Worm (Caenorhabditis elegans) whole organism, L1 larva: Measurements from ENCODE around the gene unc-47.
A peak's percentile ranks its signal among the peaks of the same experiment; 100 is the strongest.

Experiments used
- C04F5.9 ChIP-seq: sonication (generic microtip); optimal IDR thresholded peaks from 2 replicates; lab custom pipeline; 2016; ENCODE audit warnings: missing genetic modification characterization, missing compliant biosample characterization
- F16B12.6 ChIP-seq: fragments of 150-350 bp; optimal IDR thresholded peaks from 2 replicates; lab custom pipeline; 2014; ENCODE audit warnings: missing biosample characterization, missing genetic modification characterization
- aha-1 ChIP-seq: fragments of 150-350 bp; optimal IDR thresholded peaks from 2 replicates; lab custom pipeline; 2014; ENCODE audit warnings: missing biosample characterization, missing genetic modification characterization
- blmp-1 ChIP-seq: fragments of 150-350 bp; optimal IDR thresholded peaks from 2 replicates; lab custom pipeline; 2014; ENCODE audit warnings: missing biosample characterization, missing genetic modification characterization
- ceh-63 ChIP-seq: fragments of 200-800 bp; sonication (Bioruptor generic); optimal IDR thresholded peaks from 2 replicates; lab custom pipeline; 2018; ENCODE audit warnings: mild to moderate bottlenecking, missing genetic modification characterization, missing compliant biosample characterization
- ceh-8 ChIP-seq: fragments of 200-800 bp; sonication (Bioruptor generic); optimal IDR thresholded peaks from 2 replicates; lab custom pipeline; 2018; ENCODE audit warnings: mild to moderate bottlenecking, missing genetic modification characterization, moderate library complexity, missing compliant biosample characterization
- ceh-90 ChIP-seq: sonication (generic microtip); optimal IDR thresholded peaks from 2 replicates; lab custom pipeline; 2016; ENCODE audit warnings: missing genetic modification characterization, missing compliant biosample characterization
- dsc-1 ChIP-seq: sonication (generic microtip); optimal IDR thresholded peaks from 2 replicates; lab custom pipeline; 2016; ENCODE audit warnings: mild to moderate bottlenecking, missing genetic modification characterization, missing compliant biosample characterization
- efl-1 ChIP-seq, 4 experiments: fragments of 150-350 bp; optimal IDR thresholded peaks in 3 of 4; peaks in 1 of 4; 1 replicate in 1 of 4; 2 replicates in 3 of 4; lab custom pipeline; 2014; ENCODE audit warnings: missing biosample characterization in 2 of 4, missing genetic modification characterization in 2 of 4, missing genetic modification reagents in 2 of 4
- egl-27 ChIP-seq, 2 experiments: fragments of 150-350 bp in 1 of 2; sonication (generic microtip); optimal IDR thresholded peaks; 3 replicates each; lab custom pipeline; 2017 to 2018; ENCODE audit warnings: missing biosample characterization in 2 of 2, missing genetic modification characterization in 2 of 2, missing genetic modification reagents in 2 of 2
- elt-2 ChIP-seq: sonication (generic microtip); optimal IDR thresholded peaks from 2 replicates; lab custom pipeline; 2016; ENCODE audit warnings: missing genetic modification characterization, mild to moderate bottlenecking, inconsistent platforms, missing compliant biosample characterization, missing genetic modification reagents
- ets-5 ChIP-seq: fragments of 200-800 bp; sonication (Bioruptor generic); IDR thresholded peaks from 2 replicates; pipeline ENCODE4 v1.3.6; 2022; ENCODE audit warnings: missing genetic modification characterization, missing compliant biosample characterization
- fkh-10 ChIP-seq: sonication (generic microtip); optimal IDR thresholded peaks from 2 replicates; lab custom pipeline; 2017; ENCODE audit warnings: missing biosample characterization, missing genetic modification reagents, missing genetic modification characterization
- fkh-4 ChIP-seq: sonication (generic microtip); optimal IDR thresholded peaks from 2 replicates; lab custom pipeline; 2016; ENCODE audit warnings: missing compliant biosample characterization, missing genetic modification characterization, borderline replicate concordance
- fkh-8 ChIP-seq: sonication (generic microtip); optimal IDR thresholded peaks from 2 replicates; lab custom pipeline; 2016; ENCODE audit warnings: mild to moderate bottlenecking, missing genetic modification characterization, missing compliant biosample characterization
- hlh-17 ChIP-seq: fragments of 200-800 bp; sonication (Bioruptor generic); optimal IDR thresholded peaks from 2 replicates; lab custom pipeline; 2018; ENCODE audit warnings: missing genetic modification characterization, mild to moderate bottlenecking, missing compliant biosample characterization, moderate library complexity, borderline replicate concordance
- hlh-4 ChIP-seq: sonication (generic microtip); optimal IDR thresholded peaks from 2 replicates; lab custom pipeline; 2016; ENCODE audit warnings: mild to moderate bottlenecking, missing genetic modification characterization, missing compliant biosample characterization
- hpl-2 ChIP-seq: fragments of 150-350 bp; optimal IDR thresholded peaks from 2 replicates; lab custom pipeline; 2014; ENCODE audit warnings: missing biosample characterization, missing genetic modification reagents, missing genetic modification characterization
- irx-1 ChIP-seq: sonication (generic microtip); optimal IDR thresholded peaks from 2 replicates; lab custom pipeline; 2016; ENCODE audit warnings: missing genetic modification characterization, missing compliant biosample characterization
- isw-1 ChIP-seq: fragments of 200-800 bp; sonication (Bioruptor generic); IDR thresholded peaks from 2 replicates; pipeline ENCODE4 v1.3.6; 2022; ENCODE audit warnings: missing genetic modification characterization, missing compliant biosample characterization
- lin-14 ChIP-seq: fragments of 200-800 bp; sonication (Bioruptor generic); optimal IDR thresholded peaks from 2 replicates; lab custom pipeline; 2018; ENCODE audit warnings: mild to moderate bottlenecking, missing genetic modification characterization, moderate library complexity, missing compliant biosample characterization
- lin-35 ChIP-seq, 2 experiments: fragments of 150-350 bp; optimal IDR thresholded peaks; 2 replicates each; lab custom pipeline; 2014; ENCODE audit warnings: missing biosample characterization in 2 of 2, missing genetic modification characterization in 2 of 2, missing genetic modification reagents in 2 of 2
- mab-9 ChIP-seq: fragments of 200-800 bp; sonication (Bioruptor generic); IDR thresholded peaks from 2 replicates; pipeline ENCODE4 v1.3.6; 2022; ENCODE audit warnings: missing genetic modification reagents, missing genetic modification characterization, missing compliant biosample characterization
- mdl-1 ChIP-seq, 2 experiments: fragments of 150-350 bp; optimal IDR thresholded peaks; 2 replicates each; lab custom pipeline; 2014 to 2017; ENCODE audit warnings: missing biosample characterization in 2 of 2, missing genetic modification characterization in 2 of 2, inconsistent platforms in 1 of 2
- mef-2 ChIP-seq: fragments of 150-350 bp; optimal IDR thresholded peaks from 2 replicates; lab custom pipeline; 2014; ENCODE audit warnings: missing biosample characterization, missing genetic modification characterization
- nhr-28 ChIP-seq: fragments of 150-350 bp; optimal IDR thresholded peaks from 2 replicates; lab custom pipeline; 2014; ENCODE audit warnings: missing biosample characterization, missing genetic modification characterization
- nhr-71 ChIP-seq: sonication (generic microtip); optimal IDR thresholded peaks from 2 replicates; lab custom pipeline; 2016; ENCODE audit warnings: mild to moderate bottlenecking, missing genetic modification characterization, moderate library complexity, missing compliant biosample characterization
- nhr-76 ChIP-seq: sonication (generic microtip); optimal IDR thresholded peaks from 2 replicates; lab custom pipeline; 2017; ENCODE audit warnings: missing biosample characterization, missing genetic modification characterization
- nhr-77 ChIP-seq: fragments of 150-350 bp; optimal IDR thresholded peaks from 2 replicates; lab custom pipeline; 2014; ENCODE audit warnings: missing biosample characterization, missing genetic modification characterization
- nhr-84 ChIP-seq: sonication (generic microtip); optimal IDR thresholded peaks from 2 replicates; lab custom pipeline; 2017; ENCODE audit warnings: missing biosample characterization, missing genetic modification characterization
- nhr-85 ChIP-seq: sonication (generic microtip); peaks from one replicate; lab custom pipeline; 2016; ENCODE audit warnings: missing genetic modification characterization, inconsistent platforms, missing compliant biosample characterization
- pax-3 ChIP-seq: fragments of 200-800 bp; sonication (Bioruptor generic); optimal IDR thresholded peaks from 2 replicates; lab custom pipeline; 2018; ENCODE audit warnings: mild to moderate bottlenecking, missing genetic modification characterization, moderate library complexity, missing compliant biosample characterization
- pqm-1 ChIP-seq: sonication (generic microtip); optimal IDR thresholded peaks from 3 replicates; lab custom pipeline; 2017; ENCODE audit warnings: missing biosample characterization, missing genetic modification characterization
- skn-1 ChIP-seq: fragments of 150-350 bp; optimal IDR thresholded peaks from 2 replicates; lab custom pipeline; 2014; ENCODE audit warnings: missing biosample characterization, missing genetic modification characterization
- tbx-2 ChIP-seq: sonication (generic microtip); optimal IDR thresholded peaks from 2 replicates; lab custom pipeline; 2016; ENCODE audit warnings: missing genetic modification characterization, missing compliant biosample characterization
- unc-86 ChIP-seq: sonication (generic microtip); optimal IDR thresholded peaks from 2 replicates; lab custom pipeline; 2016; ENCODE audit warnings: missing genetic modification characterization, missing compliant biosample characterization
- vab-15 ChIP-seq: sonication (generic microtip); optimal IDR thresholded peaks from 2 replicates; lab custom pipeline; 2017; ENCODE audit warnings: missing genotype, mild to moderate bottlenecking, missing genetic modification characterization, missing compliant biosample characterization
- xbp-1 ChIP-seq: sonication (generic microtip); optimal IDR thresholded peaks from 2 replicates; lab custom pipeline; 2016; ENCODE audit warnings: missing genetic modification characterization, missing compliant biosample characterization
- zag-1 ChIP-seq: fragments of 150-350 bp; optimal IDR thresholded peaks from 2 replicates; lab custom pipeline; 2014; ENCODE audit warnings: missing biosample characterization, missing genetic modification characterization
- zip-4 ChIP-seq: fragments of 200-800 bp; sonication (Bioruptor generic); optimal IDR thresholded peaks from 2 replicates; lab custom pipeline; 2018; ENCODE audit warnings: mild to moderate bottlenecking, missing genetic modification characterization, moderate library complexity, missing compliant biosample characterization
- ztf-4 ChIP-seq: fragments of 150-350 bp; optimal IDR thresholded peaks from 2 replicates; lab custom pipeline; 2014; ENCODE audit warnings: missing biosample characterization, missing genetic modification characterization

Gene unc-47

DNA sequence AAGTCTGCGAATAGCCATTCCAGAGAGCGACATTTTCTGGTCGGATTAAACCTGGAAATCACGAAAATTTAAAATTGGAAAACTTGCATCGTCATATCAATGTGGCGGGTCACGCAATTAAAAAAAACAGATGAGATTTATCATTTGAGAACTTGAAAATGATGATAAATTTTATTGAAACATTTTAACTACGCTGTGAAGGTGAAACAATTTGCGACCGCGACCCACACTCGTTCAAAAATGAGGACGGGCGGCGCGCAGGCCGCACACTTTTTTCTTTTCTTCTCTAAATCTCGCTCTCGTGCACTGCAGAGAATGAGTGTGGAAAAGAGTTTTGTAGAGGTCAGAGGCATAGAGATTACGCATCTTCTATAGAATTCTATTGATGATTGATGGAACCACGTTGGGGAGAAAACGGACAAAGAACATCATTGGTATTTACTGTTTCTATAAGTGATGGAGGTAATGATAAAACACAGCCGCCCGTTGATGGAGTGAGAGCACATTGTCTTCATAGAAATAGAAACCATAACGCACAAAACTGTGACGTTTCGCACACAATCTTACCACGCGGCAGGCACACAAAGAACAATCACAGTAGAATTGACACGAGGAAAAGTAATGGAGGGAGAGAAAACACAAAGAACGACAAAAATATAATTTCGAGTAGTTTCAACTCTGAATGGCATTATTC, 30.7 kb upstream of the unc-47 start, which contains the start of gene cts-1 (continued):
- peak; percentile 43 for TF ChIP-seq F16B12.6 (tag; lab: Kevin White, UChicago)
- peak; percentile 75 for TF ChIP-seq skn-1 (tag; lab: Kevin White, UChicago)
- peak; percentile 28 to 94 for TF ChIP-seq mdl-1 (tag; optimal IDR thresholded peaks at IDR 0.05; lab: Kevin White, UChicago)
- TF ChIP-seq hpl-2 (GFP tag; lab: Kevin White, UChicago), result peak; percentile 77
- no peak for TF ChIP-seq vab-15
- peak; percentile 34 for TF ChIP-seq mef-2 (tag; lab: Kevin White, UChicago)
- TF ChIP-seq lin-14 (GFP tag; lab: Kevin White, UChicago), result peak; percentile 97
- TF ChIP-seq ceh-90, result no peak
- TF ChIP-seq nhr-76 (tag; lab: Kevin White, UChicago), result peak; percentile 30
- TF ChIP-seq blmp-1 (tag; lab: Kevin White, UChicago), result peak; percentile 87
- TF ChIP-seq fkh-10, result peak; percentile 23
- TF ChIP-seq irx-1 (tag; lab: Kevin White, UChicago), result peak; percentile 59
- TF ChIP-seq hlh-17, result no peak
- peak; percentile 74 for TF ChIP-seq tbx-2 (tag; lab: Kevin White, UChicago)
- peak; percentile 94 for TF ChIP-seq nhr-85 (tag; lab: Kevin White, UChicago)
- TF ChIP-seq ets-5, result no peak
- peak; percentile 69 to 82 for TF ChIP-seq lin-35 (GFP tag; optimal IDR thresholded peaks at IDR 0.05; lab: Kevin White, UChicago)
- no peak for TF ChIP-seq unc-86 (tag; lab: Kevin White, UChicago)
- TF ChIP-seq aha-1 (tag; lab: Kevin White, UChicago), result peak; percentile 21
- TF ChIP-seq nhr-71 (tag; lab: Kevin White, UChicago), result peak; percentile 92
- no peak for TF ChIP-seq mab-9 (GFP tag; lab: Robert Waterston, UW)
- TF ChIP-seq nhr-84 (tag; lab: Kevin White, UChicago), result no peak
- no peak for TF ChIP-seq isw-1 (GFP tag; lab: Robert Waterston, UW)
- peak; percentile 74 for TF ChIP-seq xbp-1
- peak; percentile 14 for TF ChIP-seq zip-4 (GFP tag; lab: Kevin White, UChicago)
- peak; percentile 64 for TF ChIP-seq ztf-4
- peak; percentile 79 for TF ChIP-seq fkh-8 (tag; lab: Kevin White, UChicago)
- TF ChIP-seq pqm-1 (tag; lab: Kevin White, UChicago), result no peak
- TF ChIP-seq nhr-77 (tag; lab: Kevin White, UChicago), result peak; percentile 86
- TF ChIP-seq pax-3, result peak; percentile 25
- peak; percentile 12 for TF ChIP-seq dsc-1 (tag; lab: Kevin White, UChicago)
- TF ChIP-seq fkh-4 (tag; lab: Kevin White, UChicago), result no peak
- TF ChIP-seq ceh-63 (GFP tag; lab: Kevin White, UChicago), result no peak
- TF ChIP-seq nhr-28 (tag; lab: Kevin White, UChicago), result no peak
- peak; percentile 72 to 73 for TF ChIP-seq efl-1 (optimal IDR thresholded peaks at IDR 0.05; lab: Kevin White, UChicago)
- TF ChIP-seq efl-1 (GFP tag; optimal IDR thresholded peaks at IDR 0.05 in 1 of 2; lab: Kevin White, UChicago), result peak; percentile 50 to 93
- TF ChIP-seq C04F5.9 (tag; lab: Kevin White, UChicago), result peak; percentile 23
- peak; percentile 82 for TF ChIP-seq elt-2 (tag; lab: Kevin White, UChicago)
- TF ChIP-seq zag-1 (tag; lab: Kevin White, UChicago), result no peak
- peak in 1 of 2 experiments; percentile 24 for TF ChIP-seq egl-27 (tag; optimal IDR thresholded peaks at IDR 0.05; lab: Kevin White, UChicago)

ce11 chrIII:10215882-10216281, 29.8 kb upstream of the unc-47 start:
- no peak for TF ChIP-seq ceh-8 (GFP tag; lab: Kevin White, UChicago)
- TF ChIP-seq hlh-4 (tag; lab: Kevin White, UChicago), result no peak
- no peak for TF ChIP-seq efl-1 (optimal IDR thresholded peaks at IDR 0.05; lab: Kevin White, UChicago)
- peak in 1 of 2 experiments; percentile 94 for TF ChIP-seq efl-1 (GFP tag; optimal IDR thresholded peaks at IDR 0.05 in 1 of 2; lab: Kevin White, UChicago)
- TF ChIP-seq nhr-85 (tag; lab: Kevin White, UChicago), result no peak
